Worm (Caenorhabditis elegans): Measurements from ENCODE around the gene kgb-1.
A peak's percentile ranks its signal among the peaks of the same experiment; 100 is the strongest.

kgb-1 gene

ce11 chrIV:385150-385937 lies 24.5 kb downstream of the kgb-1 start, which contains the start of gene rps-24 (continued):
- TF ChIP-seq nhr-41 (GFP tag; IDR thresholded peaks at IDR 0.05): peak; percentile 60
- TF ChIP-seq mxl-3 (GFP tag; optimal IDR thresholded peaks at IDR 0.05): peak; percentile 67
- peak; percentile 88 to 94 for TF ChIP-seq lsy-2 (tag; optimal IDR thresholded peaks at IDR 0.05)
- TF ChIP-seq hif-1 (tag; optimal IDR thresholded peaks at IDR 0.05): peak in 1 of 2 experiments; percentile 94
- TF ChIP-seq dmd-6 (GFP tag; IDR thresholded peaks at IDR 0.05): peak; percentile 95
- peak; percentile 93 for TF ChIP-seq lin-13 (GFP tag; optimal IDR thresholded peaks at IDR 0.05)
- peak in 1 of 2 experiments; percentile 45 for TF ChIP-seq ZK546.5 (tag; optimal IDR thresholded peaks at IDR 0.05)
- TF ChIP-seq zfp-3 (GFP tag; conservative IDR thresholded peaks at IDR 0.05): peak; percentile 95
- peak; percentile 97 for TF ChIP-seq ceh-20 (GFP tag; IDR thresholded peaks at IDR 0.05)
- peak; percentile 47 for TF ChIP-seq spr-3 (GFP tag; optimal IDR thresholded peaks at IDR 0.05)
- TF ChIP-seq nhr-48 (tag; optimal IDR thresholded peaks at IDR 0.05): peak; percentile 61
- 0 out of 2 replicates have a peak, but pooled peaks have one; percentile 13 for TF ChIP-seq mxl-2 (GFP tag; conservative IDR thresholded peaks at IDR 0.05)
- TF ChIP-seq mes-2 (tag; optimal IDR thresholded peaks at IDR 0.05; ENCODE audit: poor library complexity, severe bottlenecking): peak; percentile 98
- TF ChIP-seq tag-97 (GFP tag; IDR thresholded peaks at IDR 0.05): peak; percentile 89
- peak; percentile 63 for TF ChIP-seq nhr-102 (tag; optimal IDR thresholded peaks at IDR 0.05)
- 0 out of 2 replicates have a peak, but pooled peaks have one; percentile 60 for TF ChIP-seq daf-8 (GFP tag; IDR thresholded peaks at IDR 0.05)
- peak; percentile 57 for TF ChIP-seq duxl-1 (tag; optimal IDR thresholded peaks at IDR 0.05; ENCODE audit: poor library complexity)
- TF ChIP-seq T20F7.1 (GFP tag; optimal IDR thresholded peaks at IDR 0.05): peak; percentile 88
- peak; percentile 96 for TF ChIP-seq tra-1 (GFP tag; IDR thresholded peaks at IDR 0.05)
- TF ChIP-seq ces-1 (GFP tag; optimal IDR thresholded peaks at IDR 0.05): peak; percentile 31
- TF ChIP-seq lim-7 (GFP tag; IDR thresholded peaks at IDR 0.05): peak; percentile 81
- TF ChIP-seq mdl-1 (tag; optimal IDR thresholded peaks at IDR 0.05): peak; percentile 31 to 38
- peak; percentile 88 for TF ChIP-seq F37D6.2 (tag; optimal IDR thresholded peaks at IDR 0.05)
- peak; percentile 99 for TF ChIP-seq ceh-44 (GFP tag; IDR thresholded peaks at IDR 0.05)
- TF ChIP-seq dmd-9 (GFP tag; IDR thresholded peaks at IDR 0.05): peak; percentile 96
- peak; percentile 92 for TF ChIP-seq nhr-42 (GFP tag; IDR thresholded peaks at IDR 0.05)
- TF ChIP-seq unc-130 (GFP tag; optimal IDR thresholded peaks at IDR 0.05): peak; percentile 97
- TF ChIP-seq saeg-2 (GFP tag; IDR thresholded peaks at IDR 0.05): peak; percentile 77; the same call in 1 of the 2 replicates
- peak; percentile 71 to 93; a peak in 3 of 4 replicates for TF ChIP-seq madf-5 (GFP tag; IDR thresholded peaks at IDR 0.05)
- TF ChIP-seq D1046.2 (GFP tag; IDR thresholded peaks at IDR 0.05): peak; percentile 93
- TF ChIP-seq fkh-10 (GFP tag; optimal IDR thresholded peaks at IDR 0.05): peak; percentile 71
- TF ChIP-seq hlh-30 (tag; optimal IDR thresholded peaks at IDR 0.05; ENCODE audit: insufficient read depth): peak; percentile 79
- TF ChIP-seq ctbp-1 (GFP tag; IDR thresholded peaks at IDR 0.05): peak; percentile 97
- TF ChIP-seq lin-1 (GFP tag; IDR thresholded peaks at IDR 0.05): peak; percentile 81; the same call in 1 of the 2 replicates
- peak; percentile 95 for TF ChIP-seq madf-9 (GFP tag; conservative IDR thresholded peaks at IDR 0.05)
- peak; percentile 23 for TF ChIP-seq lir-3 (tag; optimal IDR thresholded peaks at IDR 0.05)
- TF ChIP-seq jun-1 (tag; optimal IDR thresholded peaks at IDR 0.05): peak; percentile 7
- TF ChIP-seq zip-2 (tag; optimal IDR thresholded peaks at IDR 0.05): peak; percentile 7
- TF ChIP-seq nhr-28 (tag; optimal IDR thresholded peaks at IDR 0.05): peak; percentile 63
- peak; percentile 69 for TF ChIP-seq nhr-6 (tag; optimal IDR thresholded peaks at IDR 0.05)
